Fruit fly (Drosophila melanogaster) whole organism, prepupa: ENCODE results near the gene Vsp37A.

Source experiments
- Blimp-1 ChIP-seq: fragments of 200-800 bp; sonication (Bioruptor generic); optimal IDR thresholded peaks from 3 replicates; lab custom pipeline; 2017; ENCODE audit warnings: missing biosample characterization, missing genetic modification characterization, mild to moderate bottlenecking, moderate library complexity, missing genetic modification reagents
- CG10631 ChIP-seq: fragments of 200-800 bp; sonication (Bioruptor generic); optimal IDR thresholded peaks from 2 replicates; lab custom pipeline; 2016; ENCODE audit warnings: missing biosample characterization, missing genetic modification characterization
- CG10669 ChIP-seq: fragments of 200-800 bp; sonication (Bioruptor generic); optimal IDR thresholded peaks from 3 replicates; lab custom pipeline; 2018; ENCODE audit warnings: missing biosample characterization, mild to moderate bottlenecking, missing genetic modification characterization, moderate library complexity
- CG11294 ChIP-seq: fragments of 200-800 bp; sonication (Bioruptor generic); IDR thresholded peaks from 2 replicates; pipeline ENCODE4 v1.3.6; 2022; ENCODE audit warnings: missing biosample characterization, missing genetic modification characterization
- CG11762 ChIP-seq: fragments of 200-800 bp; sonication (Bioruptor generic); optimal IDR thresholded peaks from 3 replicates; lab custom pipeline; 2016; ENCODE audit warnings: missing biosample characterization, missing genetic modification characterization; ENCODE audit not compliant: insufficient read depth
- CG11902 ChIP-seq: fragments of 200-800 bp; sonication (Bioruptor generic); optimal IDR thresholded peaks from 3 replicates; lab custom pipeline; 2016; ENCODE audit warnings: missing biosample characterization, missing genetic modification characterization
- CG15336 ChIP-seq: fragments of 200-800 bp; sonication (Bioruptor generic); IDR thresholded peaks from 2 replicates; pipeline ENCODE4 v1.3.6; 2022; ENCODE audit warnings: missing biosample characterization, missing genetic modification characterization
- CG1621 ChIP-seq: fragments of 200-800 bp; sonication (Bioruptor generic); optimal IDR thresholded peaks from 3 replicates; lab custom pipeline; 2018; ENCODE audit warnings: missing biosample characterization, mild to moderate bottlenecking, missing genetic modification characterization
- CG3032 ChIP-seq: fragments of 200-800 bp; optimal IDR thresholded peaks from 2 replicates; lab custom pipeline; 2019; ENCODE audit warnings: missing biosample characterization, mild to moderate bottlenecking, missing genetic modification characterization, moderate library complexity
- CG31627 ChIP-seq: fragments of 200-800 bp; sonication (Bioruptor generic); optimal IDR thresholded peaks from 3 replicates; lab custom pipeline; 2016; ENCODE audit warnings: missing biosample characterization, missing genetic modification characterization
- CG32006 ChIP-seq: fragments of 200-800 bp; sonication (Bioruptor generic); optimal IDR thresholded peaks from 3 replicates; lab custom pipeline; 2017; ENCODE audit warnings: missing biosample characterization, mild to moderate bottlenecking, missing genetic modification characterization
- CG34406 ChIP-seq: fragments of 200-800 bp; sonication (Bioruptor generic); optimal IDR thresholded peaks from 3 replicates; lab custom pipeline; 2016; ENCODE audit warnings: missing biosample characterization, missing genetic modification characterization
- CG3919 ChIP-seq: fragments of 200-800 bp; sonication (Bioruptor generic); optimal IDR thresholded peaks from 3 replicates; lab custom pipeline; 2016; ENCODE audit warnings: missing biosample characterization, missing genetic modification characterization
- CG4318 ChIP-seq: fragments of 200-800 bp; sonication (Bioruptor generic); optimal IDR thresholded peaks from 3 replicates; lab custom pipeline; 2017; ENCODE audit warnings: missing biosample characterization, mild to moderate bottlenecking, missing genetic modification characterization
- CG6792 ChIP-seq: fragments of 200-800 bp; sonication (Bioruptor generic); optimal IDR thresholded peaks from 3 replicates; lab custom pipeline; 2016; ENCODE audit warnings: missing biosample characterization, missing genetic modification characterization
- CG6808 ChIP-seq: fragments of 200-800 bp; sonication (Bioruptor generic); optimal IDR thresholded peaks from 3 replicates; lab custom pipeline; 2017; ENCODE audit warnings: missing biosample characterization, missing genetic modification characterization, mild to moderate bottlenecking, moderate library complexity, missing genetic modification reagents
- CG6854 ChIP-seq: fragments of 200-800 bp; sonication (Bioruptor generic); optimal IDR thresholded peaks from 2 replicates; lab custom pipeline; 2017; ENCODE audit warnings: missing biosample characterization, mild to moderate bottlenecking, missing genetic modification characterization
- CG7368 ChIP-seq: fragments of 200-800 bp; sonication (Bioruptor generic); optimal IDR thresholded peaks from 3 replicates; lab custom pipeline; 2016; ENCODE audit warnings: missing biosample characterization, missing genetic modification characterization
- CG8119 ChIP-seq: fragments of 200-800 bp; sonication (Bioruptor generic); IDR thresholded peaks from 3 replicates; pipeline ENCODE4 v1.3.6; 2022; ENCODE audit warnings: missing biosample characterization, missing genetic modification characterization
- CG8319 ChIP-seq: fragments of 200-800 bp; sonication (Bioruptor generic); optimal IDR thresholded peaks from 3 replicates; lab custom pipeline; 2016; ENCODE audit warnings: missing biosample characterization, missing genetic modification characterization
- CG9139 ChIP-seq: fragments of 200-800 bp; sonication (Bioruptor generic); optimal IDR thresholded peaks from 3 replicates; lab custom pipeline; 2017; ENCODE audit warnings: missing biosample characterization, mild to moderate bottlenecking, missing genetic modification characterization
- Eip75B ChIP-seq: fragments of 200-800 bp; sonication (Bioruptor generic); optimal IDR thresholded peaks from 3 replicates; lab custom pipeline; 2016; ENCODE audit warnings: missing biosample characterization, missing genetic modification characterization
- Eip78C ChIP-seq: fragments of 200-800 bp; sonication (Bioruptor generic); peaks from one replicate; lab custom pipeline; 2016; ENCODE audit warnings: missing biosample characterization, missing genetic modification characterization
- Eip93F ChIP-seq: fragments of 200-800 bp; sonication (Bioruptor generic); optimal IDR thresholded peaks from 2 replicates; lab custom pipeline; 2016; ENCODE audit warnings: missing biosample characterization, mild to moderate bottlenecking, missing genetic modification characterization
- Ets21C ChIP-seq: fragments of 200-800 bp; sonication (Bioruptor generic); optimal IDR thresholded peaks from 3 replicates; lab custom pipeline; 2016; ENCODE audit warnings: missing biosample characterization, missing genetic modification characterization
- Ets96B ChIP-seq: fragments of 200-800 bp; optimal IDR thresholded peaks from 2 replicates; lab custom pipeline; 2019; ENCODE audit warnings: missing biosample characterization, mild to moderate bottlenecking, missing genetic modification characterization, moderate library complexity
- Gug ChIP-seq: fragments of 200-800 bp; sonication (Bioruptor generic); IDR thresholded peaks from 2 replicates; pipeline ENCODE4 v1.3.6; 2022; ENCODE audit warnings: missing biosample characterization, missing genetic modification characterization
- Hr38 ChIP-seq: sonication (Bioruptor generic); optimal IDR thresholded peaks from 2 replicates; lab custom pipeline; 2016; ENCODE audit warnings: missing biosample characterization, missing genetic modification characterization
- Hr39 ChIP-seq: fragments of 200-800 bp; sonication (Bioruptor generic); optimal IDR thresholded peaks from 2 replicates; lab custom pipeline; 2016; ENCODE audit warnings: missing biosample characterization, missing genetic modification characterization
- Hr4 ChIP-seq: fragments of 200-800 bp; sonication (Bioruptor generic); optimal IDR thresholded peaks from 3 replicates; lab custom pipeline; 2016; ENCODE audit warnings: missing biosample characterization, missing genetic modification characterization
- Lpt ChIP-seq: fragments of 200-800 bp; sonication (Bioruptor generic); optimal IDR thresholded peaks from 3 replicates; lab custom pipeline; 2016; ENCODE audit warnings: missing biosample characterization, missing genetic modification characterization
- OdsH ChIP-seq: fragments of 200-800 bp; sonication (Bioruptor generic); optimal IDR thresholded peaks from 3 replicates; lab custom pipeline; 2016; ENCODE audit warnings: missing biosample characterization, missing genetic modification characterization
- Smox ChIP-seq: fragments of 200-800 bp; sonication (Bioruptor generic); optimal IDR thresholded peaks from 3 replicates; lab custom pipeline; 2016; ENCODE audit warnings: missing biosample characterization, missing genetic modification characterization
- Sox102F ChIP-seq: fragments of 200-800 bp; sonication (Bioruptor generic); optimal IDR thresholded peaks from 2 replicates; lab custom pipeline; 2016; ENCODE audit warnings: missing biosample characterization, mild to moderate bottlenecking, missing genetic modification characterization
- Sox14 ChIP-seq: fragments of 200-800 bp; sonication (Bioruptor generic); optimal IDR thresholded peaks from 3 replicates; lab custom pipeline; 2016; ENCODE audit warnings: missing biosample characterization, missing genetic modification characterization
- Sox15 ChIP-seq: fragments of 200-800 bp; sonication (Bioruptor generic); optimal IDR thresholded peaks from 3 replicates; lab custom pipeline; 2016; ENCODE audit warnings: missing biosample characterization, missing genetic modification characterization
- achi ChIP-seq: fragments of 200-800 bp; sonication (Bioruptor generic); optimal IDR thresholded peaks from 3 replicates; lab custom pipeline; 2016; ENCODE audit warnings: missing biosample characterization, missing genetic modification characterization
- acj6 ChIP-seq: fragments of 200-800 bp; sonication (Bioruptor generic); optimal IDR thresholded peaks from 3 replicates; lab custom pipeline; 2016; ENCODE audit warnings: missing biosample characterization, missing genetic modification characterization
- cyc ChIP-seq: fragments of 200-800 bp; sonication (Bioruptor generic); optimal IDR thresholded peaks from 3 replicates; lab custom pipeline; 2016; ENCODE audit warnings: missing biosample characterization, missing genetic modification characterization
- dsx ChIP-seq: fragments of 200-800 bp; optimal IDR thresholded peaks from 3 replicates; lab custom pipeline; 2019; ENCODE audit warnings: missing biosample characterization, mild to moderate bottlenecking, missing genetic modification characterization, moderate library complexity; ENCODE audit not compliant: poor library complexity, severe bottlenecking
- eg ChIP-seq: fragments of 200-800 bp; sonication (Bioruptor generic); IDR thresholded peaks from 3 replicates; pipeline ENCODE4 v1.3.6; 2022; ENCODE audit warnings: missing biosample characterization, missing genetic modification characterization
- esn ChIP-seq: fragments of 200-800 bp; sonication (Bioruptor generic); optimal IDR thresholded peaks from 2 replicates; lab custom pipeline; 2016; ENCODE audit warnings: missing biosample characterization, mild to moderate bottlenecking, missing genetic modification characterization, moderate library complexity
- fd59A ChIP-seq: fragments of 200-800 bp; sonication (Bioruptor generic); optimal IDR thresholded peaks from 2 replicates; lab custom pipeline; 2017; ENCODE audit warnings: missing biosample characterization, mild to moderate bottlenecking, missing genetic modification characterization, missing genetic modification reagents
- fd85E ChIP-seq: fragments of 200-800 bp; sonication (Bioruptor generic); optimal IDR thresholded peaks from 3 replicates; lab custom pipeline; 2016; ENCODE audit warnings: missing biosample characterization, missing genetic modification characterization
- fkh ChIP-seq: fragments of 200-800 bp; sonication (Bioruptor generic); optimal IDR thresholded peaks from 3 replicates; lab custom pipeline; 2017; ENCODE audit warnings: missing biosample characterization, mild to moderate bottlenecking, missing genetic modification characterization, moderate library complexity
- lz ChIP-seq: fragments of 200-800 bp; sonication (Bioruptor generic); optimal IDR thresholded peaks from 3 replicates; lab custom pipeline; 2016; ENCODE audit warnings: missing biosample characterization, missing genetic modification characterization
- net ChIP-seq: fragments of 200-800 bp; sonication (Bioruptor generic); optimal IDR thresholded peaks from 3 replicates; lab custom pipeline; 2016; ENCODE audit warnings: missing biosample characterization, missing genetic modification characterization
- pdm3 ChIP-seq: fragments of 200-800 bp; sonication (Bioruptor generic); optimal IDR thresholded peaks from 3 replicates; lab custom pipeline; 2016; ENCODE audit warnings: missing biosample characterization, missing genetic modification characterization
- salr ChIP-seq, 2 experiments: fragments of 200-800 bp; sonication (Bioruptor generic); optimal IDR thresholded peaks; 3 replicates each; lab custom pipeline; 2016 to 2018; ENCODE audit warnings: missing biosample characterization in 2 of 2, missing genetic modification characterization in 2 of 2, mild to moderate bottlenecking in 1 of 2
- spab ChIP-seq: fragments of 200-800 bp; sonication (Bioruptor generic); optimal IDR thresholded peaks from 2 replicates; lab custom pipeline; 2017; ENCODE audit warnings: missing biosample characterization, mild to moderate bottlenecking, missing genetic modification characterization, missing genetic modification reagents
- svp ChIP-seq: fragments of 200-800 bp; sonication (Bioruptor generic); peaks from one replicate; lab custom pipeline; 2016; ENCODE audit warnings: missing biosample characterization, missing genetic modification characterization
- topi ChIP-seq: fragments of 200-800 bp; sonication (Bioruptor generic); optimal IDR thresholded peaks from 3 replicates; lab custom pipeline; 2016; ENCODE audit warnings: missing biosample characterization, missing genetic modification characterization
- vri ChIP-seq: fragments of 200-800 bp; sonication (Bioruptor generic); optimal IDR thresholded peaks from 3 replicates; lab custom pipeline; 2016; ENCODE audit warnings: missing biosample characterization, mild to moderate bottlenecking, missing genetic modification characterization

The Vsp37A gene

DNA sequence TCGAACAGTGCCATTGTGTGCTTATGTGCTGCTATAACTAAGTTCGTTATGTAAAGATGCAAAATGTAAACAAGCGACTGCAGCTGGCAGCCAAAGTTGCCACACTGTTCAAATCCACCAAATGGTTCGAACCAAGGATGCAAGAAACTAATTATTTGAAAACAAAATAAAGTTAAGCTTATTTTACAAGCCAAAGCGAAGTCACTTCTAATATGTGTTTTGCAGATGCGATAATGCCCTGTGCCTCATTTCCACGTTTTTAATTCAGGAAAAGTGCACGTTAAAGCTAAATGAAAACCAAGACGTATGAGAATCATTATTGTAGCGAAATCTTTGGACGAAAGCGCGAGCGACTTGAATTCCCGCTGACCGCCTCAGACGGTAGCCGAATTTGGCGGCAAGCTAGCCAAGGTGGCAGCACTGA, at the start of gene Vsp37A, which contains the start of gene CG13365:
Vsp37A (plus strand) TSS at position 399 of the 424 bp plus-strand sequence.
CG13365 (minus strand) TSS at position 84 of the 424 bp plus-strand sequence.
- TF ChIP-seq net (GFP tag; lab: Kevin White, UChicago) (no peak), fd59A (GFP tag; lab: Kevin White, UChicago) (no peak), salr (GFP tag; optimal IDR thresholded peaks at IDR 0.05; lab: Kevin White, UChicago) (no peak), dsx (peak; percentile 14), cyc (GFP tag; lab: Kevin White, UChicago) (peak; percentile 22), Ets96B (tag; lab: Kevin White, UChicago) (no peak), pdm3 (GFP tag; lab: Kevin White, UChicago) (no peak), CG11294 (no peak), CG6854 (GFP tag; lab: Kevin White, UChicago) (no peak), Eip75B (GFP tag; lab: Kevin White, UChicago) (peak; percentile 39), CG8119 (GFP tag; lab: Robert Waterston, UW) (no peak), esn (GFP tag; lab: Kevin White, UChicago) (peak; percentile 48), Sox15 (GFP tag; lab: Kevin White, UChicago) (peak; percentile 8), CG4318 (no peak), Ets21C (peak; percentile 30), CG11762 (GFP tag; lab: Kevin White, UChicago) (no peak), CG15336 (GFP tag; lab: Robert Waterston, UW) (no peak), CG7368 (GFP tag; lab: Kevin White, UChicago) (no peak), CG11902 (GFP tag; lab: Kevin White, UChicago) (peak; percentile 10), Sox14 (GFP tag; lab: Kevin White, UChicago) (peak; percentile 66), CG6792 (GFP tag; lab: Kevin White, UChicago) (no peak), CG34406 (GFP tag; lab: Kevin White, UChicago) (no peak), CG6808 (GFP tag; lab: Kevin White, UChicago) (peak; percentile 64), fkh (peak; percentile 96), Hr39 (GFP tag; lab: Kevin White, UChicago) (peak; percentile 56), CG8319 (GFP tag; lab: Kevin White, UChicago) (peak; percentile 4), vri (GFP tag; lab: Kevin White, UChicago) (no peak), Eip93F (GFP tag; lab: Kevin White, UChicago) (no peak), acj6 (no peak), Blimp-1 (GFP tag; lab: Kevin White, UChicago) (no peak), Sox102F (GFP tag; lab: Kevin White, UChicago) (no peak), OdsH (peak; percentile 44), spab (GFP tag; lab: Kevin White, UChicago) (no peak), eg (GFP tag; lab: Robert Waterston, UW) (no peak), fd85E (GFP tag; lab: Kevin White, UChicago) (no peak), CG3919 (GFP tag; lab: Kevin White, UChicago) (no peak), CG31627 (GFP tag; lab: Kevin White, UChicago) (peak; percentile 24), svp (GFP tag; lab: Kevin White, UChicago) (peak; percentile 77), Smox (no peak), topi (GFP tag; lab: Kevin White, UChicago) (peak; percentile 5), Lpt (GFP tag; lab: Kevin White, UChicago) (no peak), achi (GFP tag; lab: Kevin White, UChicago) (no peak), CG32006 (GFP tag; lab: Kevin White, UChicago) (no peak), Gug (GFP tag; lab: Robert Waterston, UW) (no peak), Hr38 (GFP tag; lab: Kevin White, UChicago) (no peak), CG9139 (GFP tag; lab: Kevin White, UChicago) (no peak), CG3032 (peak; percentile 30), lz (GFP tag; lab: Kevin White, UChicago) (peak; percentile 35), CG10669 (no peak), CG10631 (GFP tag; lab: Kevin White, UChicago) (peak; percentile 41), CG1621 (tag; lab: Kevin White, UChicago) (no peak), Eip78C (GFP tag; lab: Kevin White, UChicago) (peak; percentile 75), Hr4 (GFP tag; lab: Kevin White, UChicago) (peak; percentile 25)
